Worm (Caenorhabditis elegans) whole organism, L3 larva: ENCODE measurements around the gene fbxb-1.
A peak's percentile ranks its signal among the peaks of the same experiment; 100 is the strongest.

Experiments
- aly-2 ChIP-seq: fragments of 150-350 bp; optimal IDR thresholded peaks from 2 replicates; lab custom pipeline; 2014; ENCODE audit warnings: missing biosample characterization, missing genetic modification characterization
- ama-1 ChIP-seq: fragments of 150-350 bp; optimal IDR thresholded peaks from 2 replicates; lab custom pipeline; 2018
- ceh-16 ChIP-seq: sonication (generic microtip); optimal IDR thresholded peaks from 2 replicates; lab custom pipeline; 2017; ENCODE audit warnings: missing biosample characterization, missing genetic modification characterization
- ceh-28 ChIP-seq: fragments of 150-350 bp; optimal IDR thresholded peaks from 2 replicates; lab custom pipeline; 2014; ENCODE audit warnings: missing biosample characterization, missing genetic modification reagents, missing genetic modification characterization
- ceh-82 ChIP-seq: fragments of 150-350 bp; optimal IDR thresholded peaks from 2 replicates; lab custom pipeline; 2014; ENCODE audit warnings: missing biosample characterization, missing genetic modification characterization
- ceh-9 ChIP-seq: sonication (generic microtip); optimal IDR thresholded peaks from 2 replicates; lab custom pipeline; 2018; ENCODE audit warnings: missing biosample characterization, missing genetic modification characterization
- daf-12 ChIP-seq: fragments of 150-350 bp; optimal IDR thresholded peaks from 2 replicates; lab custom pipeline; 2014; ENCODE audit warnings: missing biosample characterization, missing genetic modification reagents, missing genetic modification characterization
- egl-27 ChIP-seq: sonication (generic microtip); optimal IDR thresholded peaks from 4 replicates; lab custom pipeline; 2017; ENCODE audit warnings: missing biosample characterization, missing genetic modification reagents, missing genetic modification characterization
- elt-1 ChIP-seq: fragments of 150-350 bp; optimal IDR thresholded peaks from 2 replicates; lab custom pipeline; 2014; ENCODE audit warnings: missing biosample characterization, missing genetic modification characterization
- elt-2 ChIP-seq: sonication (generic microtip); optimal IDR thresholded peaks from 2 replicates; lab custom pipeline; 2016; ENCODE audit warnings: missing genetic modification reagents, mild to moderate bottlenecking, missing genetic modification characterization, missing compliant biosample characterization
- elt-3 ChIP-seq, 3 experiments: fragments of 150-350 bp in 1 of 3; sonication (generic microtip) in 2 of 3; optimal IDR thresholded peaks; 2 replicates in 2 of 3; 4 replicates in 1 of 3; lab custom pipeline; 2014 to 2017; ENCODE audit warnings: missing biosample characterization in 3 of 3, missing genetic modification characterization in 3 of 3
- fkh-10 ChIP-seq: sonication (generic microtip); optimal IDR thresholded peaks from 2 replicates; lab custom pipeline; 2017; ENCODE audit warnings: missing biosample characterization, missing genetic modification reagents, missing genetic modification characterization
- fkh-2 ChIP-seq: fragments of 150-350 bp; optimal IDR thresholded peaks from 2 replicates; lab custom pipeline; 2014; ENCODE audit warnings: missing biosample characterization, missing genetic modification reagents, missing genetic modification characterization
- fos-1 ChIP-seq: fragments of 150-350 bp; optimal IDR thresholded peaks from 2 replicates; lab custom pipeline; 2014; ENCODE audit warnings: missing biosample characterization, missing genetic modification characterization
- hmg-11 ChIP-seq: sonication (generic microtip); optimal IDR thresholded peaks from 2 replicates; lab custom pipeline; 2016; ENCODE audit warnings: missing genetic modification characterization, missing compliant biosample characterization
- jun-1 ChIP-seq: fragments of 150-350 bp; optimal IDR thresholded peaks from 2 replicates; lab custom pipeline; 2014; ENCODE audit warnings: missing biosample characterization, missing genetic modification reagents, missing genetic modification characterization
- lin-39 ChIP-seq: fragments of 150-350 bp; optimal IDR thresholded peaks from 2 replicates; lab custom pipeline; 2018; ENCODE audit warnings: missing biosample characterization, missing genetic modification reagents, missing genetic modification characterization
- mdl-1 ChIP-seq: fragments of 150-350 bp; optimal IDR thresholded peaks from 2 replicates; lab custom pipeline; 2014; ENCODE audit warnings: missing biosample characterization, missing genetic modification characterization
- nfya-1 ChIP-seq: sonication (generic microtip); optimal IDR thresholded peaks from 2 replicates; lab custom pipeline; 2017; ENCODE audit warnings: missing genetic modification characterization, mild to moderate bottlenecking, missing compliant biosample characterization, antibody characterized with exemption, moderate library complexity; ENCODE audit not compliant: insufficient read depth
- nhr-11 ChIP-seq: fragments of 150-350 bp; optimal IDR thresholded peaks from 2 replicates; lab custom pipeline; 2014; ENCODE audit warnings: missing biosample characterization, missing genetic modification characterization
- nhr-12 ChIP-seq: fragments of 150-350 bp; optimal IDR thresholded peaks from 2 replicates; lab custom pipeline; 2014; ENCODE audit warnings: missing biosample characterization, missing genetic modification characterization
- nhr-23 ChIP-seq: fragments of 150-350 bp; optimal IDR thresholded peaks from 2 replicates; lab custom pipeline; 2014; ENCODE audit warnings: missing biosample characterization, missing genetic modification reagents, missing genetic modification characterization
- nhr-237 ChIP-seq: fragments of 150-350 bp; optimal IDR thresholded peaks from 2 replicates; lab custom pipeline; 2014; ENCODE audit warnings: missing biosample characterization, missing genetic modification characterization
- nhr-25 ChIP-seq: sonication (generic microtip); optimal IDR thresholded peaks from 2 replicates; lab custom pipeline; 2017; ENCODE audit warnings: missing biosample characterization, missing genetic modification characterization
- nhr-28 ChIP-seq: fragments of 150-350 bp; optimal IDR thresholded peaks from 2 replicates; lab custom pipeline; 2014; ENCODE audit warnings: missing biosample characterization, missing genetic modification characterization
- nhr-43 ChIP-seq: sonication (generic microtip); optimal IDR thresholded peaks from 2 replicates; lab custom pipeline; 2016; ENCODE audit warnings: mild to moderate bottlenecking, missing genetic modification characterization, missing compliant biosample characterization; ENCODE audit not compliant: poor library complexity, severe bottlenecking
- nhr-67 ChIP-seq: fragments of 150-350 bp; optimal IDR thresholded peaks from 2 replicates; lab custom pipeline; 2014; ENCODE audit warnings: missing biosample characterization, missing genetic modification characterization
- nhr-76 ChIP-seq: fragments of 150-350 bp; sonication (generic microtip); optimal IDR thresholded peaks from 5 replicates; lab custom pipeline; 2014; ENCODE audit warnings: missing biosample characterization, missing genetic modification characterization
- nhr-77 ChIP-seq: fragments of 150-350 bp; optimal IDR thresholded peaks from 2 replicates; lab custom pipeline; 2014; ENCODE audit warnings: missing biosample characterization, missing genetic modification characterization
- pha-4 ChIP-seq: fragments of 150-350 bp; optimal IDR thresholded peaks from 2 replicates; lab custom pipeline; 2014; ENCODE audit warnings: missing biosample characterization, missing genetic modification reagents, missing genetic modification characterization
- pqm-1 ChIP-seq: fragments of 150-350 bp; optimal IDR thresholded peaks from 2 replicates; lab custom pipeline; 2017; ENCODE audit warnings: missing biosample characterization, missing genetic modification characterization, inconsistent platforms
- sea-2 ChIP-seq: fragments of 150-350 bp; sonication (generic microtip); optimal IDR thresholded peaks from 4 replicates; lab custom pipeline; 2014; ENCODE audit warnings: missing biosample characterization, missing genetic modification reagents, missing genetic modification characterization
- skn-1 ChIP-seq: fragments of 150-350 bp; optimal IDR thresholded peaks from 2 replicates; lab custom pipeline; 2014; ENCODE audit warnings: missing biosample characterization, missing genetic modification characterization
- snpc-4 ChIP-seq: fragments of 150-350 bp; optimal IDR thresholded peaks from 2 replicates; lab custom pipeline; 2014; ENCODE audit warnings: missing biosample characterization, missing genetic modification characterization
- tbx-2 ChIP-seq: sonication (generic microtip); optimal IDR thresholded peaks from 2 replicates; lab custom pipeline; 2016; ENCODE audit warnings: mild to moderate bottlenecking, missing genetic modification characterization, missing compliant biosample characterization
- unc-39 ChIP-seq: sonication (generic microtip); optimal IDR thresholded peaks from 4 replicates; lab custom pipeline; 2017; ENCODE audit warnings: missing biosample characterization, missing genetic modification characterization
- unc-62 ChIP-seq: fragments of 150-350 bp; sonication (generic microtip); optimal IDR thresholded peaks from 4 replicates; lab custom pipeline; 2014; ENCODE audit warnings: missing biosample characterization, missing genetic modification reagents, missing genetic modification characterization
- zag-1 ChIP-seq: fragments of 150-350 bp; optimal IDR thresholded peaks from 2 replicates; lab custom pipeline; 2014; ENCODE audit warnings: missing biosample characterization, missing genetic modification characterization
- ztf-11 ChIP-seq: fragments of 150-350 bp; optimal IDR thresholded peaks from 2 replicates; lab custom pipeline; 2014; ENCODE audit warnings: missing biosample characterization, missing genetic modification characterization
- ztf-4 ChIP-seq: fragments of 150-350 bp; optimal IDR thresholded peaks from 2 replicates; lab custom pipeline; 2014; ENCODE audit warnings: missing biosample characterization, missing genetic modification characterization

fbxb-1 gene

ce11 chrV:19230413-19230812 lies 9.7 kb upstream of the fbxb-1 start, which contains the start of gene sqst-3:
Gene sqst-3 (plus strand): TSS chrV:19230782.
- TF ChIP-seq elt-2 (tag; lab: Kevin White, UChicago) (peak; percentile 53), nhr-67 (no peak)

- TF ChIP-seq zag-1 (tag; lab: Kevin White, UChicago) (no peak), fkh-10 (no peak), nhr-77 (tag; lab: Kevin White, UChicago) (no peak), nhr-12 (tag; lab: Kevin White, UChicago) (no peak), ceh-28 (tag; lab: Kevin White, UChicago) (no peak), jun-1 (tag; lab: Kevin White, UChicago) (no peak), ztf-4 (tag; lab: Kevin White, UChicago) (no peak), fos-1 (tag; lab: Kevin White, UChicago) (no peak), pha-4 (tag; lab: Kevin White, UChicago) (no peak), egl-27 (tag; lab: Kevin White, UChicago) (no peak), ama-1 (no peak), aly-2 (no peak), ztf-11 (tag; lab: Kevin White, UChicago) (no peak), pqm-1 (tag; lab: Kevin White, UChicago) (no peak), nhr-28 (no peak), nfya-1 (no peak)
These were observed 9.0 kb upstream of the fbxb-1 start for ce11 chrV:19231167-19231566.

ce11 chrV:19233469-19233868 lies 6.7 kb upstream of the fbxb-1 start, which contains the start of gene fbxb-116:
Gene fbxb-116 (plus strand): TSS chrV:19233769.
- no peak for TF ChIP-seq nhr-67
- TF ChIP-seq nhr-23 = no peak
- TF ChIP-seq lin-39 (tag; lab: Kevin White, UChicago) = no peak
- no peak for TF ChIP-seq snpc-4 (tag; lab: Kevin White, UChicago)
- no peak for TF ChIP-seq elt-3 (tag; optimal IDR thresholded peaks at IDR 0.05; lab: Kevin White, UChicago)
- no peak for TF ChIP-seq daf-12 (tag; lab: Kevin White, UChicago)
- TF ChIP-seq jun-1 (tag; lab: Kevin White, UChicago) = no peak
- TF ChIP-seq fkh-2 = no peak
- no peak for TF ChIP-seq fkh-10
- TF ChIP-seq aly-2 = no peak
- TF ChIP-seq ceh-9 (tag; lab: Kevin White, UChicago) = no peak
- no peak for TF ChIP-seq tbx-2 (tag; lab: Kevin White, UChicago)
- no peak for TF ChIP-seq ceh-82
- no peak for TF ChIP-seq egl-27 (tag; lab: Kevin White, UChicago)
- no peak for TF ChIP-seq nhr-43 (tag; lab: Kevin White, UChicago)
- TF ChIP-seq nhr-76 (tag; lab: Kevin White, UChicago) = no peak
- no peak for TF ChIP-seq ztf-4 (tag; lab: Kevin White, UChicago)
- no peak for TF ChIP-seq elt-1 (tag; lab: Kevin White, UChicago)
- TF ChIP-seq unc-39 (tag; lab: Kevin White, UChicago) = no peak
- TF ChIP-seq, all 47 proteins: peak for 0

- TF ChIP-seq nfya-1 = no peak
- no peak for TF ChIP-seq skn-1
- no peak for TF ChIP-seq sea-2 (GFP tag; lab: Kevin White, UChicago)
- TF ChIP-seq fos-1 (tag; lab: Kevin White, UChicago) = no peak
- TF ChIP-seq tbx-2 (tag; lab: Kevin White, UChicago) = no peak
- TF ChIP-seq hmg-11 (tag; lab: Kevin White, UChicago) = no peak
These were observed 3.0 kb upstream of the fbxb-1 start, which contains the start of gene fbxb-2 for ce11 chrV:19237204-19237603. Gene fbxb-2 (minus strand): TSS chrV:19237304.

- TF ChIP-seq pha-4 (tag; lab: Kevin White, UChicago) = no peak
- TF ChIP-seq nhr-237 = no peak
- TF ChIP-seq ceh-82 = no peak
- TF ChIP-seq nhr-76 (tag; lab: Kevin White, UChicago) = no peak
- no peak for TF ChIP-seq nhr-12 (tag; lab: Kevin White, UChicago)
- TF ChIP-seq nhr-11 (tag; lab: Kevin White, UChicago) = no peak
- TF ChIP-seq nhr-77 (tag; lab: Kevin White, UChicago) = no peak
- no peak for TF ChIP-seq nhr-23
- no peak for TF ChIP-seq zag-1 (tag; lab: Kevin White, UChicago)
- no peak for TF ChIP-seq lin-39 (tag; lab: Kevin White, UChicago)
- no peak for TF ChIP-seq fkh-2
- TF ChIP-seq unc-62 = no peak
- no peak for TF ChIP-seq ztf-4 (tag; lab: Kevin White, UChicago)
- TF ChIP-seq elt-2 (tag; lab: Kevin White, UChicago) = no peak
- TF ChIP-seq nhr-25 (tag; lab: Kevin White, UChicago) = no peak
- no peak for TF ChIP-seq mdl-1 (tag; lab: Kevin White, UChicago)
- TF ChIP-seq ceh-16 (tag; lab: Kevin White, UChicago) = no peak
- no peak for TF ChIP-seq egl-27 (tag; lab: Kevin White, UChicago)
These were observed 10.8 kb downstream of the fbxb-1 start, which contains the start of gene str-81 for ce11 chrV:19250983-19251382. Gene str-81 (minus strand): TSS chrV:19251083.
